Worm (Caenorhabditis elegans): Measurements from ENCODE around the gene Y54G11A.3.
A peak's percentile ranks its signal among the peaks of the same experiment; 100 is the strongest.

Gene Y54G11A.3

ce11 chrII:14244457-14245254 is 31.8 kb upstream of the Y54G11A.3 start (continued):
- TF ChIP-seq F26F4.8 (GFP tag; conservative IDR thresholded peaks at IDR 0.05) (no peak), spr-3 (GFP tag; optimal IDR thresholded peaks at IDR 0.05) (no peak), hlh-30 (tag; optimal IDR thresholded peaks at IDR 0.05; ENCODE audit: insufficient read depth) (peak; percentile 87), lin-39 (tag; optimal IDR thresholded peaks at IDR 0.05) (no peak), hif-1 (tag; optimal IDR thresholded peaks at IDR 0.05) (peak; percentile 68 to 99), nhr-10 (tag; optimal IDR thresholded peaks at IDR 0.05) (no peak)

- TF ChIP-seq duxl-1 (tag; optimal IDR thresholded peaks at IDR 0.05; ENCODE audit: poor library complexity), result no peak
- peak; percentile 49 for TF ChIP-seq F49E8.2 (tag; optimal IDR thresholded peaks at IDR 0.05; ENCODE audit: borderline replicate concordance)
- peak; percentile 23 for TF ChIP-seq mes-2 (tag; optimal IDR thresholded peaks at IDR 0.05; ENCODE audit: poor library complexity, severe bottlenecking)
- no peak for TF ChIP-seq unc-39 (tag; optimal IDR thresholded peaks at IDR 0.05)
- TF ChIP-seq aly-2 (tag; optimal IDR thresholded peaks at IDR 0.05), result no peak
- peak; percentile 54; the same call in 1 of the 2 replicates for TF ChIP-seq Y48G9A.11 (GFP tag; IDR thresholded peaks at IDR 0.05)
- peak; percentile 58 for TF ChIP-seq unc-130 (GFP tag; optimal IDR thresholded peaks at IDR 0.05)
- no peak for TF ChIP-seq F10B5.3 (tag; optimal IDR thresholded peaks at IDR 0.05)
- TF ChIP-seq ZK546.5 (tag; optimal IDR thresholded peaks at IDR 0.05), result no peak
- TF ChIP-seq nhr-102 (tag; optimal IDR thresholded peaks at IDR 0.05), result no peak
- TF ChIP-seq sdz-12 (GFP tag; optimal IDR thresholded peaks at IDR 0.05), result no peak
- TF ChIP-seq lsy-2 (tag; optimal IDR thresholded peaks at IDR 0.05), result peak in 1 of 2 experiments; percentile 25
- peak; percentile 60 for TF ChIP-seq lin-38 (GFP tag; IDR thresholded peaks at IDR 0.05)
These were observed 29.2 kb upstream of the Y54G11A.3 start for ce11 chrII:14247227-14247626.

DNA sequence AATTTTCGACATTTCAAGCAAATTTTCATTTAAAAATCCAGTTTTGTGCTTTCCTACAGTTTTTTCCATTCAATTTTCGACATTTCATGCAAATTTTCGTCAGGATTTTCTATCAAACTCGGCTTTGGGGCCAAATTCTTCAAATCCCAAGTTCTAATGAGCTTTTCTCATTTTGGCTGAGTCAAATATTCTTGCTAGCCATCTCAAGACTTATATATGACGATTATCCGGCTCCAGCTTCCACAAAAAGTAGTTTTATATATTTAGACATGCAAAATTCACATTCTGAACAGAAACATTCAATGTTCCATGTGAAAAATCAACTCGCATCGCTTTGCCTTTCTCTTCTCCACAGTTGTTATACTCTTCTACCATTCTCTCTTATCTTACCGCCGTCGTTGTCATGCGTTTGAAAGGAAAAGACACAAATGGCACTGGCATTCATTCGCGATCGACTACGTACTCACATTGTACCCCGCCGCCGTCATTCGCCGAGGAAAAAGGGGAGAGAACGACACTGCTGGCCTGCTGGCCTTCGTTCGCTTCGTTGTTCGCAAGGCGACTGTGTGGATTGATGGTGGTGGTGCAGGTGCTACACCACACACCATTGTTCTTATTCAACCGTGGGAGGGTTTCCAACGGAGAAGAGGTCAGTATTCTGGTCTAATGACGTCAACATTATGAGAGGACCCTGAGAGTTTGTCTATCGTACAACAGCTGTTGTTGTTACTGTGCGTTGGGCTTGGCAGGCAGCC is 28.5 kb upstream of the Y54G11A.3 start:
- TF ChIP-seq dmd-8 (GFP tag; IDR thresholded peaks at IDR 0.05), result no peak
- TF ChIP-seq tra-1 (GFP tag; IDR thresholded peaks at IDR 0.05), result no peak
- no peak for TF ChIP-seq spr-3 (GFP tag; optimal IDR thresholded peaks at IDR 0.05)
- no peak for TF ChIP-seq daf-12 (tag; optimal IDR thresholded peaks at IDR 0.05)
- TF ChIP-seq hlh-11 (tag; optimal IDR thresholded peaks at IDR 0.05), result peak; percentile 81
- no peak for TF ChIP-seq ctbp-1 (GFP tag; IDR thresholded peaks at IDR 0.05)
- TF ChIP-seq ceh-20 (GFP tag; IDR thresholded peaks at IDR 0.05), result no peak
- peak; percentile 80 for TF ChIP-seq nhr-77 (tag; optimal IDR thresholded peaks at IDR 0.05)
- TF ChIP-seq mxl-2 (GFP tag; conservative IDR thresholded peaks at IDR 0.05), result no peak
- TF ChIP-seq nhr-42 (GFP tag; IDR thresholded peaks at IDR 0.05), result peak; percentile 63; the same call in 1 of the 2 replicates
- no peak for TF ChIP-seq ztf-11 (tag; optimal IDR thresholded peaks at IDR 0.05)
- TF ChIP-seq ceh-32 (tag; optimal IDR thresholded peaks at IDR 0.05; ENCODE audit: poor library complexity), result no peak
- no peak for TF ChIP-seq ceh-62 (tag; optimal IDR thresholded peaks at IDR 0.05)
- no peak for TF ChIP-seq duxl-1 (tag; optimal IDR thresholded peaks at IDR 0.05; ENCODE audit: poor library complexity)
- no peak for TF ChIP-seq lin-39 (tag; optimal IDR thresholded peaks at IDR 0.05)
- peak; percentile 18 for TF ChIP-seq rbr-2 (tag; optimal IDR thresholded peaks at IDR 0.05)
- peak; percentile 79 for TF ChIP-seq nhr-48 (tag; optimal IDR thresholded peaks at IDR 0.05)
- TF ChIP-seq mdl-1 (tag; optimal IDR thresholded peaks at IDR 0.05), result peak in 1 of 2 experiments; percentile 17
- TF ChIP-seq mep-1 (tag; optimal IDR thresholded peaks at IDR 0.05), result peak; percentile 75
- peak; percentile 36 for TF ChIP-seq mes-2 (tag; optimal IDR thresholded peaks at IDR 0.05; ENCODE audit: poor library complexity, severe bottlenecking)
- TF ChIP-seq jun-1 (tag; optimal IDR thresholded peaks at IDR 0.05), result no peak
- TF ChIP-seq Y48G9A.11 (GFP tag; IDR thresholded peaks at IDR 0.05), result no peak
- no peak for TF ChIP-seq zfp-3 (GFP tag; conservative IDR thresholded peaks at IDR 0.05)
- TF ChIP-seq hlh-30 (tag; optimal IDR thresholded peaks at IDR 0.05; ENCODE audit: insufficient read depth), result peak; percentile 82
- TF ChIP-seq D1046.2 (GFP tag; IDR thresholded peaks at IDR 0.05), result no peak
- no peak for TF ChIP-seq egl-27 (tag; optimal IDR thresholded peaks at IDR 0.05)
- no peak for TF ChIP-seq cey-2 (tag; optimal IDR thresholded peaks at IDR 0.05; ENCODE audit: borderline replicate concordance, insufficient read depth)
- TF ChIP-seq mdt-29 (GFP tag; IDR thresholded peaks at IDR 0.05), result no peak
- TF ChIP-seq F10B5.3 (tag; optimal IDR thresholded peaks at IDR 0.05), result no peak
- TF ChIP-seq php-3 (GFP tag; IDR thresholded peaks at IDR 0.05), result no peak
- no peak for TF ChIP-seq dmd-9 (GFP tag; IDR thresholded peaks at IDR 0.05)
